Worm (Caenorhabditis elegans) whole organism, L4 larva: Measurements from ENCODE around the gene str-57.

Experiments used
- F26F4.8 ChIP-seq: fragments of 200-800 bp; sonication (Bioruptor generic); conservative IDR thresholded peaks from 2 replicates; pipeline ENCODE4 v1.3.6; 2022; ENCODE audit warnings: missing genetic modification characterization, missing compliant biosample characterization
- T26A8.4 ChIP-seq: fragments of 200-800 bp; sonication (Bioruptor generic); IDR thresholded peaks from 2 replicates; pipeline ENCODE4 v1.3.6; 2022; ENCODE audit warnings: missing genetic modification characterization, missing compliant biosample characterization
- Y48G9A.11 ChIP-seq: fragments of 200-800 bp; sonication (Bioruptor generic); IDR thresholded peaks from 2 replicates; pipeline ENCODE4 v1.3.6; 2022; ENCODE audit warnings: missing genetic modification reagents, missing genetic modification characterization, missing compliant biosample characterization
- ZK337.2 ChIP-seq: fragments of 200-800 bp; sonication (Bioruptor generic); IDR thresholded peaks from 2 replicates; pipeline ENCODE4 v1.3.6; 2022; ENCODE audit warnings: missing genetic modification reagents, missing genetic modification characterization, missing compliant biosample characterization
- ama-1 ChIP-seq: fragments of 150-350 bp; optimal IDR thresholded peaks from 2 replicates; lab custom pipeline; 2014; ENCODE audit warnings: inconsistent platforms, mixed read lengths
- ceh-20 ChIP-seq: fragments of 200-800 bp; sonication (Bioruptor generic); IDR thresholded peaks from 2 replicates; pipeline ENCODE4 v1.3.6; 2022; ENCODE audit warnings: missing genetic modification reagents, missing genetic modification characterization, missing compliant biosample characterization
- daf-12 ChIP-seq: fragments of 150-350 bp; optimal IDR thresholded peaks from 2 replicates; lab custom pipeline; 2014; ENCODE audit warnings: missing biosample characterization, missing genetic modification reagents, missing genetic modification characterization
- lsy-2 ChIP-seq, 2 experiments: fragments of 150-350 bp in 1 of 2; sonication (generic microtip) in 1 of 2; optimal IDR thresholded peaks; 2 replicates each; lab custom pipeline; 2014 to 2017; ENCODE audit warnings: missing biosample characterization in 2 of 2, missing genetic modification characterization in 2 of 2
- mdl-1 ChIP-seq, 2 experiments: fragments of 150-350 bp in 1 of 2; sonication (generic microtip) in 1 of 2; optimal IDR thresholded peaks; 2 replicates each; lab custom pipeline; 2014 to 2017; ENCODE audit warnings: missing biosample characterization in 2 of 2, missing genetic modification characterization in 2 of 2
- nhr-11 ChIP-seq: fragments of 150-350 bp; optimal IDR thresholded peaks from 2 replicates; lab custom pipeline; 2014; ENCODE audit warnings: missing biosample characterization, missing genetic modification characterization
- nhr-6 ChIP-seq: fragments of 150-350 bp; optimal IDR thresholded peaks from 2 replicates; lab custom pipeline; 2014; ENCODE audit warnings: missing biosample characterization, missing genetic modification characterization
- pha-4 ChIP-seq, 2 experiments: fragments of 150-350 bp in 1 of 2; fragments of 200-800 bp in 1 of 2; sonication (Bioruptor generic) in 1 of 2; IDR thresholded peaks in 1 of 2; optimal IDR thresholded peaks in 1 of 2; 2 replicates each; pipeline versions ENCODE4 v1.3.6 to Lab custom; 2014 to 2022; ENCODE audit warnings: missing genetic modification characterization in 2 of 2, missing genetic modification reagents in 2 of 2, missing biosample characterization in 1 of 2, missing compliant biosample characterization in 1 of 2
- snpc-4 ChIP-seq: fragments of 150-350 bp; optimal IDR thresholded peaks from 2 replicates; lab custom pipeline; 2014; ENCODE audit warnings: missing biosample characterization, missing genetic modification characterization

DNA sequence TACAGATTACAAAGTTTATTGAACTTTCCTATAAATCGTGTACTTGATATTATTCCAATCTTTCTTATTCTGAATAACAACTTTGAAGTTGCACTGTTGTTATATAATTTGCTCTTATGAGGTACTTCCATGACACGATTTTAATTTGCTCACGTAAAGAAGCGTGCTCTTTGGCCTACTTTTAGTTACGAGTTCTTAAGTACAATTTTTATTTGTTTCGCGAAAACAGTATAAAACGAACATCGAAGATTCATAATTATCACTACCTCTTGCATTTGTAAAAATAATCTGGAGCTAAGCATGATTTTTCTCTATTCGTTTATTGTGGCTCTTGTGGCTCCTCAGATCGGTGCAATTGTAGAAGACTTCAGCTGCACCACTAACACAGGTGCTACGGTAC lies 43.3 kb downstream of the str-57 start, which contains the start of gene F35E8.7:
- no peak for TF ChIP-seq pha-4 (GFP tag; IDR thresholded peaks at IDR 0.05; lab: Robert Waterston, UW)
- TF ChIP-seq pha-4 (tag; optimal IDR thresholded peaks at IDR 0.05; lab: Kevin White, UChicago): no peak
- no peak for TF ChIP-seq mdl-1 (tag; optimal IDR thresholded peaks at IDR 0.05; lab: Kevin White, UChicago)
- TF ChIP-seq lsy-2 (tag; optimal IDR thresholded peaks at IDR 0.05; lab: Kevin White, UChicago): no peak
- TF ChIP-seq snpc-4 (tag; lab: Kevin White, UChicago): no peak
- TF ChIP-seq ZK337.2 (GFP tag; lab: Robert Waterston, UW): no peak
- TF ChIP-seq nhr-6 (tag; lab: Kevin White, UChicago): no peak
- no peak for TF ChIP-seq T26A8.4 (GFP tag; lab: Robert Waterston, UW)
- no peak for TF ChIP-seq ama-1 (lab: Kevin White, UChicago)
- no peak for TF ChIP-seq ceh-20 (GFP tag; lab: Robert Waterston, UW)
- no peak for TF ChIP-seq Y48G9A.11
- no peak for TF ChIP-seq F26F4.8 (GFP tag; lab: Robert Waterston, UW)
- TF ChIP-seq daf-12: no peak
- no peak for TF ChIP-seq nhr-11
